Worm (Caenorhabditis elegans) whole organism, early embryonic: ENCODE measurements around the gene ZK930.6.

Source experiments
- aly-1 ChIP-seq: sonication (generic microtip); optimal IDR thresholded peaks from 2 replicates; lab custom pipeline; 2016; ENCODE audit warnings: missing genetic modification characterization, missing compliant biosample characterization
- ama-1 ChIP-seq: fragments of 150-350 bp; optimal IDR thresholded peaks from 2 replicates; lab custom pipeline; 2014
- ets-7 ChIP-seq: sonication (generic microtip); optimal IDR thresholded peaks from 2 replicates; lab custom pipeline; 2016; ENCODE audit warnings: missing genotype, missing genetic modification characterization, missing compliant biosample characterization
- hmbx-1 ChIP-seq: sonication (generic microtip); optimal IDR thresholded peaks from 2 replicates; lab custom pipeline; 2016; ENCODE audit warnings: mild to moderate bottlenecking, missing genetic modification characterization, missing compliant biosample characterization
- hnd-1 ChIP-seq: sonication (generic microtip); optimal IDR thresholded peaks from 2 replicates; lab custom pipeline; 2016; ENCODE audit warnings: missing genetic modification characterization, missing compliant biosample characterization
- tbx-11 ChIP-seq: fragments of 200-800 bp; sonication (Bioruptor generic); IDR thresholded peaks from 2 replicates; pipeline ENCODE4 v1.3.6; 2022; ENCODE audit warnings: missing genetic modification characterization, missing compliant biosample characterization

DNA sequence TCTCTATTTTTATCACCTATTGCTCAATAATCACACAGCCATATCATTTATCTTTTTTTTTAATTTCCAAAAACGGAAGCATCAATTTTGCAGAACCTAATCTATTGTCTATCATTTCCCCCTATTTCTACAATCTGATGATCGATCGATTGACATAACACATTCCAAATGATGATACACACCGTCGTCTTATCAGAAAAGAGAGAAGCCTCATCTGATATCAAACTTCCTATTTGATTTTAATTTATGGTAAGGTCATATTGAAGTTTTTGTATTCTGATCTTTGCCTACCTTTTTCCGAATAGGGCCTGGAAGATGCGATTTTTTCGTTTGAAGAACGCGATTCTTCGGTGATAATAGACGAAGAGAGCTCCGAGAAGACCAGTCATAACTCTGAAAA is 34.2 kb upstream of the ZK930.6 start:
- TF ChIP-seq ama-1 (no peak), hmbx-1 (tag; lab: Kevin White, UChicago) (no peak), hnd-1 (tag; lab: Kevin White, UChicago) (no peak), aly-1 (no peak), tbx-11 (GFP tag; lab: Robert Waterston, UW) (no peak), ets-7 (tag; lab: Kevin White, UChicago) (no peak)
